Fruit fly (Drosophila melanogaster) whole organism, embryonic: Measurements from ENCODE around the gene MED25.
A peak's percentile ranks its signal among the peaks of the same experiment; 100 is the strongest.

ENCODE experiments used
- Awh ChIP-seq: fragments of 200-800 bp; sonication (Bioruptor generic); IDR thresholded peaks from 2 replicates; pipeline ENCODE4, ENCODE4 v1.3.6; 2022; ENCODE audit warnings: missing biosample characterization, missing genetic modification characterization
- CG10274 ChIP-seq: fragments of 200-800 bp; sonication (Bioruptor generic); optimal IDR thresholded peaks from 3 replicates; lab custom pipeline; 2017; ENCODE audit warnings: missing biosample characterization, mild to moderate bottlenecking, missing genetic modification characterization
- CG10462 ChIP-seq: fragments of 200-800 bp; sonication (Bioruptor generic); optimal IDR thresholded peaks from 2 replicates; lab custom pipeline; 2016; ENCODE audit warnings: missing biosample characterization, missing genetic modification characterization
- CG12391 ChIP-seq: fragments of 200-800 bp; sonication (Bioruptor generic); optimal IDR thresholded peaks from 3 replicates; lab custom pipeline; 2018; ENCODE audit warnings: missing biosample characterization, mild to moderate bottlenecking, missing genetic modification characterization, moderate library complexity
- CG12744 ChIP-seq: fragments of 200-800 bp; sonication (Bioruptor generic); optimal IDR thresholded peaks from 2 replicates; lab custom pipeline; 2016; ENCODE audit warnings: missing biosample characterization, missing genetic modification characterization
- CG13624 ChIP-seq: fragments of 200-800 bp; sonication (Bioruptor generic); optimal IDR thresholded peaks from 2 replicates; lab custom pipeline; 2016; ENCODE audit warnings: missing biosample characterization, missing genetic modification characterization
- CG14441 ChIP-seq: fragments of 200-800 bp; sonication (Bioruptor generic); IDR thresholded peaks from 2 replicates; pipeline ENCODE4 v1.3.6; 2022; ENCODE audit warnings: missing biosample characterization, missing genetic modification characterization
- CG1602 ChIP-seq: fragments of 200-800 bp; sonication (Bioruptor generic); optimal IDR thresholded peaks from 3 replicates; lab custom pipeline; 2016; ENCODE audit warnings: missing biosample characterization, missing genetic modification characterization
- CG17186 ChIP-seq: fragments of 200-800 bp; sonication (Bioruptor generic); optimal IDR thresholded peaks from 3 replicates; lab custom pipeline; 2017; ENCODE audit warnings: missing biosample characterization, missing genetic modification reagents, missing genetic modification characterization
- CG2129 ChIP-seq: fragments of 200-800 bp; sonication (Bioruptor generic); IDR thresholded peaks from 2 replicates; pipeline ENCODE4 v1.3.6; 2022; ENCODE audit warnings: missing biosample characterization, missing genetic modification characterization; ENCODE audit not compliant: partially characterized antibody
- CG30403 ChIP-seq: fragments of 200-800 bp; sonication (Bioruptor generic); optimal IDR thresholded peaks from 3 replicates; lab custom pipeline; 2016; ENCODE audit warnings: missing biosample characterization, missing genetic modification characterization
- CG33557 ChIP-seq: fragments of 200-800 bp; sonication (Bioruptor generic); optimal IDR thresholded peaks from 2 replicates; lab custom pipeline; 2019; ENCODE audit warnings: missing biosample characterization, mild to moderate bottlenecking, missing genetic modification characterization, moderate library complexity
- CG3726 ChIP-seq: fragments of 200-800 bp; sonication (Bioruptor generic); IDR thresholded peaks from 3 replicates; pipeline ENCODE4, ENCODE4 v1.3.6; 2022; ENCODE audit warnings: missing biosample characterization, missing genetic modification characterization
- CG3838 ChIP-seq: fragments of 200-800 bp; sonication (Bioruptor generic); optimal IDR thresholded peaks from 3 replicates; lab custom pipeline; 2016; ENCODE audit warnings: missing biosample characterization, missing genetic modification characterization
- CG3847 ChIP-seq: fragments of 200-800 bp; sonication (Bioruptor generic); IDR thresholded peaks from 2 replicates; pipeline ENCODE4 v1.3.6; 2022; ENCODE audit warnings: missing biosample characterization, missing genetic modification characterization
- CG4854 ChIP-seq: fragments of 200-800 bp; sonication (Bioruptor generic); optimal IDR thresholded peaks from 2 replicates; lab custom pipeline; 2016; ENCODE audit warnings: missing biosample characterization, missing genetic modification characterization, inconsistent platforms
- CG5245 ChIP-seq: fragments of 200-800 bp; sonication (Bioruptor generic); optimal IDR thresholded peaks from 3 replicates; lab custom pipeline; 2016; ENCODE audit warnings: missing biosample characterization, missing genetic modification characterization
- CG6689 ChIP-seq: fragments of 200-800 bp; sonication (Bioruptor generic); IDR thresholded peaks from 2 replicates; pipeline ENCODE4 v1.3.6; 2022; ENCODE audit warnings: missing biosample characterization, missing genetic modification characterization
- CG8290 ChIP-seq, 3 experiments: fragments of 200-800 bp; sonication (Bioruptor generic); optimal IDR thresholded peaks; 2 replicates each; lab custom pipeline; 2016 to 2019; ENCODE audit warnings: missing biosample characterization in 3 of 3, missing genetic modification characterization in 3 of 3, mild to moderate bottlenecking in 2 of 3, moderate library complexity in 1 of 3
- CG8388 ChIP-seq: fragments of 200-800 bp; sonication (Bioruptor generic); optimal IDR thresholded peaks from 2 replicates; lab custom pipeline; 2019; ENCODE audit warnings: missing biosample characterization, mild to moderate bottlenecking, missing genetic modification characterization, moderate library complexity
- CG8478 ChIP-seq: fragments of >200 bp; optimal IDR thresholded peaks from 2 replicates; lab custom pipeline; 2018
- CG9609 ChIP-seq: fragments of 200-800 bp; sonication (Bioruptor generic); optimal IDR thresholded peaks from 3 replicates; lab custom pipeline; 2016; ENCODE audit warnings: missing biosample characterization, missing genetic modification characterization
- CrebB ChIP-seq: fragments of 200-800 bp; sonication (Bioruptor generic); optimal IDR thresholded peaks from 3 replicates; lab custom pipeline; 2018; ENCODE audit warnings: missing biosample characterization, mild to moderate bottlenecking, missing genetic modification characterization
- Fer3 ChIP-seq: fragments of 200-800 bp; sonication (Bioruptor generic); optimal IDR thresholded peaks from 2 replicates; lab custom pipeline; 2018; ENCODE audit warnings: missing biosample characterization, mild to moderate bottlenecking, missing genetic modification characterization, moderate library complexity
- HHEX ChIP-seq: fragments of 200-800 bp; sonication (Bioruptor generic); optimal IDR thresholded peaks from 3 replicates; lab custom pipeline; 2017; ENCODE audit warnings: missing biosample characterization, mild to moderate bottlenecking, missing genetic modification characterization, missing genetic modification reagents
- Lhr ChIP-seq: fragments of 200-800 bp; sonication (Bioruptor generic); optimal IDR thresholded peaks from 3 replicates; lab custom pipeline; 2017; ENCODE audit warnings: mild to moderate bottlenecking, missing biosample characterization, missing genetic modification reagents, missing genetic modification characterization
- Lim3 ChIP-seq: fragments of 200-800 bp; sonication (Bioruptor generic); IDR thresholded peaks from 2 replicates; pipeline ENCODE4 v1.3.6; 2022; ENCODE audit warnings: missing biosample characterization, missing genetic modification characterization
- Mrtf ChIP-seq: fragments of 200-800 bp; sonication (Bioruptor generic); IDR thresholded peaks from 3 replicates; pipeline ENCODE4 v1.3.6; 2022; ENCODE audit warnings: missing biosample characterization, missing genetic modification characterization
- PHDP ChIP-seq: fragments of 200-800 bp; sonication (Bioruptor generic); optimal IDR thresholded peaks from 3 replicates; lab custom pipeline; 2018; ENCODE audit warnings: missing biosample characterization, mild to moderate bottlenecking, missing genetic modification characterization, moderate library complexity
- al ChIP-seq: fragments of 200-800 bp; sonication (Bioruptor generic); IDR thresholded peaks from 2 replicates; pipeline ENCODE4 v1.3.6; 2022; ENCODE audit warnings: missing biosample characterization, missing genetic modification characterization
- ato ChIP-seq: fragments of 200-800 bp; sonication (Bioruptor generic); IDR thresholded peaks from 2 replicates; pipeline ENCODE4 v1.3.6; 2022; ENCODE audit warnings: missing biosample characterization, missing genetic modification characterization; ENCODE audit not compliant: partially characterized antibody
- bcd ChIP-seq: fragments of 200-800 bp; sonication (Bioruptor generic); optimal IDR thresholded peaks from 2 replicates; lab custom pipeline; 2017; ENCODE audit warnings: missing biosample characterization, mild to moderate bottlenecking, missing genetic modification characterization
- bsh ChIP-seq, 2 experiments: fragments of 200-800 bp; sonication (Bioruptor generic); optimal IDR thresholded peaks; 2 replicates each; lab custom pipeline; 2017 to 2018; ENCODE audit warnings: mild to moderate bottlenecking in 2 of 2, missing biosample characterization in 2 of 2, missing genetic modification characterization in 2 of 2, moderate library complexity in 1 of 2
- ci ChIP-seq: fragments of 200-800 bp; sonication (Bioruptor generic); IDR thresholded peaks from 3 replicates; pipeline ENCODE4 v1.3.6; 2022; ENCODE audit warnings: missing biosample characterization, missing genetic modification characterization
- dimm ChIP-seq: fragments of 200-800 bp; sonication (Bioruptor generic); IDR thresholded peaks from 2 replicates; pipeline ENCODE4 v1.3.6; 2022; ENCODE audit warnings: missing biosample characterization, missing genetic modification characterization
- ems ChIP-seq: fragments of 200-800 bp; sonication (Bioruptor generic); optimal IDR thresholded peaks from 3 replicates; lab custom pipeline; 2016; ENCODE audit warnings: missing biosample characterization, missing genetic modification characterization
- gfzf ChIP-seq: fragments of 200-800 bp; sonication (Bioruptor generic); optimal IDR thresholded peaks from 2 replicates; lab custom pipeline; 2016; ENCODE audit warnings: missing biosample characterization, mild to moderate bottlenecking, missing genetic modification characterization, moderate library complexity
- inv ChIP-seq: fragments of 200-800 bp; sonication (Bioruptor generic); IDR thresholded peaks from 2 replicates; pipeline ENCODE4 v1.3.6; 2022; ENCODE audit warnings: missing biosample characterization, missing genetic modification characterization; ENCODE audit not compliant: partially characterized antibody
- jumu ChIP-seq: fragments of 200-800 bp; sonication (Bioruptor generic); optimal IDR thresholded peaks from 3 replicates; lab custom pipeline; 2016; ENCODE audit warnings: missing biosample characterization, missing genetic modification characterization
- knrl ChIP-seq: fragments of 200-800 bp; sonication (Bioruptor generic); IDR thresholded peaks from 3 replicates; pipeline ENCODE4 v1.3.6; 2022; ENCODE audit warnings: missing biosample characterization, missing genetic modification characterization; ENCODE audit not compliant: partially characterized antibody
- nmo ChIP-seq: fragments of 200-800 bp; sonication (Bioruptor generic); optimal IDR thresholded peaks from 2 replicates; lab custom pipeline; 2018; ENCODE audit warnings: missing biosample characterization, mild to moderate bottlenecking, missing genetic modification characterization, moderate library complexity
- peb ChIP-seq: fragments of 200-800 bp; sonication (Bioruptor generic); IDR thresholded peaks from 2 replicates; pipeline ENCODE4 v1.3.6; 2022; ENCODE audit warnings: missing biosample characterization, missing genetic modification characterization
- repo ChIP-seq: fragments of 200-800 bp; sonication (Bioruptor generic); optimal IDR thresholded peaks from 2 replicates; lab custom pipeline; 2016; ENCODE audit warnings: missing biosample characterization, missing genetic modification characterization
- salm ChIP-seq: fragments of 200-800 bp; sonication (Bioruptor generic); optimal IDR thresholded peaks from 2 replicates; lab custom pipeline; 2018; ENCODE audit warnings: missing biosample characterization, mild to moderate bottlenecking, missing genetic modification characterization
- sens ChIP-seq: fragments of 200-800 bp; sonication (Bioruptor generic); peaks from one replicate; lab custom pipeline; 2016; ENCODE audit warnings: missing biosample characterization, missing genetic modification characterization
- tap ChIP-seq: fragments of 200-800 bp; optimal IDR thresholded peaks from 3 replicates; lab custom pipeline; 2019; ENCODE audit warnings: missing biosample characterization, mild to moderate bottlenecking, missing genetic modification characterization, moderate library complexity
- tup ChIP-seq: fragments of 200-800 bp; sonication (Bioruptor generic); optimal IDR thresholded peaks from 2 replicates; lab custom pipeline; 2016; ENCODE audit warnings: missing biosample characterization, mild to moderate bottlenecking, missing genetic modification characterization, moderate library complexity
- wek ChIP-seq: fragments of 200-800 bp; sonication (Bioruptor generic); optimal IDR thresholded peaks from 3 replicates; lab custom pipeline; 2018; ENCODE audit warnings: missing biosample characterization, mild to moderate bottlenecking, missing genetic modification characterization, moderate library complexity
- zfh2 ChIP-seq: fragments of 200-800 bp; sonication (Bioruptor generic); optimal IDR thresholded peaks from 2 replicates; lab custom pipeline; 2016; ENCODE audit warnings: missing biosample characterization, missing genetic modification characterization

MED25 gene

DNA sequence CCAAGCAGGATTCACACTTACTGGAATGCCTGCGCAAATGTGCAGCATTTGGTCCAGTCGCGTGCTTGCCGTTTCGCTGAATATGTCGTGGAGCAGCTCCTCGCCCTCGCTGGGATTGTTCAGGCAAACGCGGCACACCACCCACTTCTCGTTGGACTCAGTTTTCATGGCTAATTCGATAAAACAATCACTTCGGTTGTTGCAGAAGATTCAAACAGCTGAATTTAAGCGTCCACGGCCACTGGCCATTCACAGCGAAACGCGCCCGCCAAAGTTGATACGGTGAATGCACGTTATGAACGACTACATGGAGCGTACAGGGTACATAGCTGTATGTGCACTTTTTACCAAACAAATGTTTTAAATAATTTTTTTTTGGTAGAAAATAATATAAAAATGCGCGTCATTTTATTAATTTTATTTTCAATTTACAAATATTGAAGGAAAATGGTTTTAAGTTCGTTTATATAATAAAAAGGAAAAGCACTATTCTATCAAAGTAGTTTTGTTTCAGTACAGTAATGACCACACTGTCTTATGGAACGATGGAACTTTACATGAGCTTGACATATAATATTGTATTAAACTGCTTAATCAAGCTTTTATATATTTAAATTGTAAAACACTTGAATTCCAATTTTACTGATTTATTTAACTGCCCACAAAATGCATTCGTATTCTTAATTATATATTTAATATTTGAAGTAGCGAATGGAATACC is 22.5 kb downstream of the MED25 start, which contains the start of gene trem (continued):
- peak; percentile 38 for TF ChIP-seq CG10274
- no peak for TF ChIP-seq knrl (GFP tag; lab: Robert Waterston, UW)
- TF ChIP-seq Lim3 (GFP tag; lab: Robert Waterston, UW): no peak; the same call in 1 of the 2 replicates
- peak; percentile 79 for TF ChIP-seq CG1602 (GFP tag; lab: Kevin White, UChicago)
- TF ChIP-seq CG4854 (GFP tag; lab: Kevin White, UChicago): peak; percentile 70
- peak; percentile 42 for TF ChIP-seq CG13624 (GFP tag; lab: Kevin White, UChicago)
- peak; percentile 49 for TF ChIP-seq CG8290 (GFP tag; optimal IDR thresholded peaks at IDR 0.05; lab: Kevin White, UChicago)
- no peak for TF ChIP-seq CG8290 (tag; optimal IDR thresholded peaks at IDR 0.05; lab: Kevin White, UChicago)
- peak; percentile 69 for TF ChIP-seq HHEX (GFP tag; lab: Kevin White, UChicago)
- TF ChIP-seq ci: peak; percentile 20; the same call in 1 of the 3 replicates
- TF ChIP-seq CG12391 (tag; lab: Kevin White, UChicago): peak; percentile 83
- peak; percentile 82 for TF ChIP-seq CG33557
- peak; percentile 65 for TF ChIP-seq CG10462 (GFP tag; lab: Kevin White, UChicago)
- TF ChIP-seq ems (GFP tag; lab: Kevin White, UChicago): no peak
- peak; percentile 79 for TF ChIP-seq bcd (GFP tag; lab: Kevin White, UChicago)
- peak; percentile 61 for TF ChIP-seq CG3847 (GFP tag; lab: Robert Waterston, UW)
- TF ChIP-seq sens (GFP tag; lab: Kevin White, UChicago): peak; percentile 82
- TF ChIP-seq CG8478 (lab: Kevin White, UChicago): no peak
- no peak for TF ChIP-seq tap (tag; lab: Kevin White, UChicago)
- TF ChIP-seq CrebB (tag; lab: Kevin White, UChicago): no peak
- TF ChIP-seq CG8388 (GFP tag; lab: Kevin White, UChicago): peak; percentile 66
- TF ChIP-seq CG9609: peak; percentile 10
- peak; percentile 69 for TF ChIP-seq al
- TF ChIP-seq CG2129 (GFP tag; lab: Robert Waterston, UW): no peak
- no peak for TF ChIP-seq wek (GFP tag; lab: Kevin White, UChicago)
- peak; percentile 60; the same call in 1 of the 3 replicates for TF ChIP-seq Mrtf (GFP tag; lab: Robert Waterston, UW)
- TF ChIP-seq peb (GFP tag; lab: Robert Waterston, UW): 0 out of 2 replicates have a peak, but pooled peaks have one; percentile 13
- TF ChIP-seq inv (GFP tag; lab: Robert Waterston, UW): no peak
- no peak for TF ChIP-seq CG12744 (GFP tag; lab: Kevin White, UChicago)
- TF ChIP-seq nmo (GFP tag; lab: Kevin White, UChicago): peak; percentile 88
- no peak for TF ChIP-seq salm (tag; lab: Kevin White, UChicago)
- TF ChIP-seq CG14441 (GFP tag; lab: Robert Waterston, UW): peak; percentile 66
- peak; percentile 29 for TF ChIP-seq CG3838
- TF ChIP-seq PHDP (tag; lab: Kevin White, UChicago): peak; percentile 67
- TF ChIP-seq CG6689 (GFP tag; lab: Robert Waterston, UW): peak; percentile 57; the same call in 1 of the 2 replicates
- TF ChIP-seq ato (GFP tag; lab: Robert Waterston, UW): no peak
- no peak for TF ChIP-seq jumu (GFP tag; lab: Kevin White, UChicago)
- no peak for TF ChIP-seq repo
- TF ChIP-seq CG5245: no peak
- TF ChIP-seq CG30403 (GFP tag; lab: Kevin White, UChicago): peak; percentile 89
- TF ChIP-seq Awh (GFP tag; lab: Robert Waterston, UW): no peak; the same call in 1 of the 2 replicates
- TF ChIP-seq CG17186 (GFP tag; lab: Kevin White, UChicago): no peak
- TF ChIP-seq Fer3: peak; percentile 63
- TF ChIP-seq bsh (GFP tag; optimal IDR thresholded peaks at IDR 0.05; lab: Kevin White, UChicago): peak; percentile 29 to 62
- no peak for TF ChIP-seq tup (GFP tag; lab: Kevin White, UChicago)
- TF ChIP-seq CG3726 (GFP tag; lab: Robert Waterston, UW): peak; percentile 57; the same call in 1 of the 3 replicates
- no peak for TF ChIP-seq dimm (GFP tag; lab: Robert Waterston, UW)
- peak; percentile 27 for TF ChIP-seq Lhr
- no peak for TF ChIP-seq gfzf (GFP tag; lab: Kevin White, UChicago)
- TF ChIP-seq zfh2 (GFP tag; lab: Kevin White, UChicago): peak; percentile 62
